Worm (Caenorhabditis elegans) whole organism, L3 larva: ENCODE results near the gene hgrs-1.
A peak's percentile ranks its signal among the peaks of the same experiment; 100 is the strongest.

ENCODE experiments used
- R02D3.7 ChIP-seq: fragments of 150-350 bp; optimal IDR thresholded peaks from 2 replicates; lab custom pipeline; 2014; ENCODE audit warnings: missing biosample characterization, missing genetic modification characterization
- ZK546.5 ChIP-seq: sonication (generic microtip); optimal IDR thresholded peaks from 2 replicates; lab custom pipeline; 2017; ENCODE audit warnings: missing biosample characterization, missing genetic modification characterization
- aly-2 ChIP-seq: fragments of 150-350 bp; optimal IDR thresholded peaks from 2 replicates; lab custom pipeline; 2014; ENCODE audit warnings: missing biosample characterization, missing genetic modification characterization
- ceh-28 ChIP-seq: fragments of 150-350 bp; optimal IDR thresholded peaks from 2 replicates; lab custom pipeline; 2014; ENCODE audit warnings: missing biosample characterization, missing genetic modification reagents, missing genetic modification characterization
- ceh-82 ChIP-seq: fragments of 150-350 bp; optimal IDR thresholded peaks from 2 replicates; lab custom pipeline; 2014; ENCODE audit warnings: missing biosample characterization, missing genetic modification characterization
- ceh-9 ChIP-seq: sonication (generic microtip); optimal IDR thresholded peaks from 2 replicates; lab custom pipeline; 2018; ENCODE audit warnings: missing biosample characterization, missing genetic modification characterization
- daf-12 ChIP-seq: fragments of 150-350 bp; optimal IDR thresholded peaks from 2 replicates; lab custom pipeline; 2014; ENCODE audit warnings: missing biosample characterization, missing genetic modification reagents, missing genetic modification characterization
- egl-27 ChIP-seq: sonication (generic microtip); optimal IDR thresholded peaks from 4 replicates; lab custom pipeline; 2017; ENCODE audit warnings: missing biosample characterization, missing genetic modification reagents, missing genetic modification characterization
- egl-5 ChIP-seq: fragments of 150-350 bp; optimal IDR thresholded peaks from 2 replicates; lab custom pipeline; 2017; ENCODE audit warnings: missing biosample characterization, missing genetic modification reagents, missing genetic modification characterization, inconsistent platforms
- elt-1 ChIP-seq: fragments of 150-350 bp; optimal IDR thresholded peaks from 2 replicates; lab custom pipeline; 2014; ENCODE audit warnings: missing biosample characterization, missing genetic modification characterization
- elt-2 ChIP-seq: sonication (generic microtip); optimal IDR thresholded peaks from 2 replicates; lab custom pipeline; 2016; ENCODE audit warnings: missing genetic modification reagents, mild to moderate bottlenecking, missing genetic modification characterization, missing compliant biosample characterization
- elt-3 ChIP-seq, 3 experiments: fragments of 150-350 bp in 1 of 3; sonication (generic microtip) in 2 of 3; optimal IDR thresholded peaks; 2 replicates in 2 of 3; 4 replicates in 1 of 3; lab custom pipeline; 2014 to 2017; ENCODE audit warnings: missing biosample characterization in 3 of 3, missing genetic modification characterization in 3 of 3
- eor-1 ChIP-seq, 2 experiments: fragments of 150-350 bp; optimal IDR thresholded peaks; 2 replicates each; lab custom pipeline; 2014 to 2018; ENCODE audit warnings: missing biosample characterization in 2 of 2, missing genetic modification characterization in 2 of 2
- fkh-10 ChIP-seq: sonication (generic microtip); optimal IDR thresholded peaks from 2 replicates; lab custom pipeline; 2017; ENCODE audit warnings: missing biosample characterization, missing genetic modification reagents, missing genetic modification characterization
- fkh-2 ChIP-seq: fragments of 150-350 bp; optimal IDR thresholded peaks from 2 replicates; lab custom pipeline; 2014; ENCODE audit warnings: missing biosample characterization, missing genetic modification reagents, missing genetic modification characterization
- fos-1 ChIP-seq: fragments of 150-350 bp; optimal IDR thresholded peaks from 2 replicates; lab custom pipeline; 2014; ENCODE audit warnings: missing biosample characterization, missing genetic modification characterization
- hmg-11 ChIP-seq: sonication (generic microtip); optimal IDR thresholded peaks from 2 replicates; lab custom pipeline; 2016; ENCODE audit warnings: missing genetic modification characterization, missing compliant biosample characterization
- jun-1 ChIP-seq: fragments of 150-350 bp; optimal IDR thresholded peaks from 2 replicates; lab custom pipeline; 2014; ENCODE audit warnings: missing biosample characterization, missing genetic modification reagents, missing genetic modification characterization
- lin-15B ChIP-seq: fragments of 150-350 bp; optimal IDR thresholded peaks from 2 replicates; lab custom pipeline; 2014; ENCODE audit warnings: missing biosample characterization, missing genetic modification characterization
- lin-39 ChIP-seq: fragments of 150-350 bp; optimal IDR thresholded peaks from 2 replicates; lab custom pipeline; 2018; ENCODE audit warnings: missing biosample characterization, missing genetic modification reagents, missing genetic modification characterization
- lsy-12 ChIP-seq: sonication (generic microtip); optimal IDR thresholded peaks from 2 replicates; lab custom pipeline; 2016; ENCODE audit warnings: mild to moderate bottlenecking, missing genetic modification characterization, missing compliant biosample characterization
- mdl-1 ChIP-seq: fragments of 150-350 bp; optimal IDR thresholded peaks from 2 replicates; lab custom pipeline; 2014; ENCODE audit warnings: missing biosample characterization, missing genetic modification characterization
- mml-1 ChIP-seq: fragments of 150-350 bp; sonication (generic microtip); optimal IDR thresholded peaks from 3 replicates; lab custom pipeline; 2014; ENCODE audit warnings: missing biosample characterization, missing genetic modification characterization
- nfya-1 ChIP-seq: sonication (generic microtip); optimal IDR thresholded peaks from 2 replicates; lab custom pipeline; 2017; ENCODE audit warnings: missing genetic modification characterization, mild to moderate bottlenecking, missing compliant biosample characterization, antibody characterized with exemption, moderate library complexity; ENCODE audit not compliant: insufficient read depth
- nhr-11 ChIP-seq: fragments of 150-350 bp; optimal IDR thresholded peaks from 2 replicates; lab custom pipeline; 2014; ENCODE audit warnings: missing biosample characterization, missing genetic modification characterization
- nhr-12 ChIP-seq: fragments of 150-350 bp; optimal IDR thresholded peaks from 2 replicates; lab custom pipeline; 2014; ENCODE audit warnings: missing biosample characterization, missing genetic modification characterization
- nhr-23 ChIP-seq: fragments of 150-350 bp; optimal IDR thresholded peaks from 2 replicates; lab custom pipeline; 2014; ENCODE audit warnings: missing biosample characterization, missing genetic modification reagents, missing genetic modification characterization
- nhr-237 ChIP-seq: fragments of 150-350 bp; optimal IDR thresholded peaks from 2 replicates; lab custom pipeline; 2014; ENCODE audit warnings: missing biosample characterization, missing genetic modification characterization
- nhr-25 ChIP-seq: sonication (generic microtip); optimal IDR thresholded peaks from 2 replicates; lab custom pipeline; 2017; ENCODE audit warnings: missing biosample characterization, missing genetic modification characterization
- nhr-28 ChIP-seq: fragments of 150-350 bp; optimal IDR thresholded peaks from 2 replicates; lab custom pipeline; 2014; ENCODE audit warnings: missing biosample characterization, missing genetic modification characterization
- nhr-76 ChIP-seq: fragments of 150-350 bp; sonication (generic microtip); optimal IDR thresholded peaks from 5 replicates; lab custom pipeline; 2014; ENCODE audit warnings: missing biosample characterization, missing genetic modification characterization
- pha-4 ChIP-seq: fragments of 150-350 bp; optimal IDR thresholded peaks from 2 replicates; lab custom pipeline; 2014; ENCODE audit warnings: missing biosample characterization, missing genetic modification reagents, missing genetic modification characterization
- pqm-1 ChIP-seq: fragments of 150-350 bp; optimal IDR thresholded peaks from 2 replicates; lab custom pipeline; 2017; ENCODE audit warnings: missing biosample characterization, missing genetic modification characterization, inconsistent platforms
- skn-1 ChIP-seq: fragments of 150-350 bp; optimal IDR thresholded peaks from 2 replicates; lab custom pipeline; 2014; ENCODE audit warnings: missing biosample characterization, missing genetic modification characterization
- snpc-4 ChIP-seq: fragments of 150-350 bp; optimal IDR thresholded peaks from 2 replicates; lab custom pipeline; 2014; ENCODE audit warnings: missing biosample characterization, missing genetic modification characterization
- tbx-2 ChIP-seq: sonication (generic microtip); optimal IDR thresholded peaks from 2 replicates; lab custom pipeline; 2016; ENCODE audit warnings: mild to moderate bottlenecking, missing genetic modification characterization, missing compliant biosample characterization
- unc-62 ChIP-seq: fragments of 150-350 bp; sonication (generic microtip); optimal IDR thresholded peaks from 4 replicates; lab custom pipeline; 2014; ENCODE audit warnings: missing biosample characterization, missing genetic modification reagents, missing genetic modification characterization
- ztf-11 ChIP-seq: fragments of 150-350 bp; optimal IDR thresholded peaks from 2 replicates; lab custom pipeline; 2014; ENCODE audit warnings: missing biosample characterization, missing genetic modification characterization
- ztf-4 ChIP-seq: fragments of 150-350 bp; optimal IDR thresholded peaks from 2 replicates; lab custom pipeline; 2014; ENCODE audit warnings: missing biosample characterization, missing genetic modification characterization

Gene hgrs-1

ce11 chrIV:8170264-8170663 is 35.6 kb downstream of the hgrs-1 start:
- no peak for TF ChIP-seq tbx-2 (tag; lab: Kevin White, UChicago)
- no peak for TF ChIP-seq nhr-28 (tag; lab: Kevin White, UChicago)
- no peak for TF ChIP-seq lin-15B (tag; lab: Kevin White, UChicago)
- TF ChIP-seq jun-1, result no peak
- no peak for TF ChIP-seq egl-5 (tag; lab: Kevin White, UChicago)
- TF ChIP-seq ceh-28 (tag; lab: Kevin White, UChicago), result peak; percentile 62
- no peak for TF ChIP-seq mml-1 (tag; lab: Kevin White, UChicago)
- peak; percentile 79 for TF ChIP-seq nhr-25
- no peak for TF ChIP-seq nhr-237 (tag; lab: Kevin White, UChicago)
- TF ChIP-seq nhr-76, result no peak
- no peak for TF ChIP-seq fkh-2 (tag; lab: Kevin White, UChicago)
- TF ChIP-seq eor-1 (tag; optimal IDR thresholded peaks at IDR 0.05; lab: Kevin White, UChicago), result no peak
- no peak for TF ChIP-seq aly-2
- no peak for TF ChIP-seq ceh-9 (tag; lab: Kevin White, UChicago)
- TF ChIP-seq mdl-1 (tag; lab: Kevin White, UChicago), result no peak
- no peak for TF ChIP-seq hmg-11 (tag; lab: Kevin White, UChicago)
- TF ChIP-seq daf-12 (tag; lab: Kevin White, UChicago), result no peak
- no peak for TF ChIP-seq fkh-10 (GFP tag; lab: Kevin White, UChicago)
- no peak for TF ChIP-seq pqm-1
- peak; percentile 90 for TF ChIP-seq nhr-23
- no peak for TF ChIP-seq elt-1
- no peak for TF ChIP-seq nfya-1
- TF ChIP-seq lin-39, result no peak
- no peak for TF ChIP-seq ztf-4 (tag; lab: Kevin White, UChicago)
- TF ChIP-seq skn-1 (tag; lab: Kevin White, UChicago), result no peak
- no peak for TF ChIP-seq unc-62 (GFP tag; lab: Kevin White, UChicago)
- no peak for TF ChIP-seq nhr-11 (tag; lab: Kevin White, UChicago)
- no peak for TF ChIP-seq fos-1 (tag; lab: Kevin White, UChicago)
- no peak for TF ChIP-seq nhr-12
- no peak for TF ChIP-seq ztf-11 (tag; lab: Kevin White, UChicago)
- TF ChIP-seq pha-4 (tag; lab: Kevin White, UChicago), result peak; percentile 89

DNA sequence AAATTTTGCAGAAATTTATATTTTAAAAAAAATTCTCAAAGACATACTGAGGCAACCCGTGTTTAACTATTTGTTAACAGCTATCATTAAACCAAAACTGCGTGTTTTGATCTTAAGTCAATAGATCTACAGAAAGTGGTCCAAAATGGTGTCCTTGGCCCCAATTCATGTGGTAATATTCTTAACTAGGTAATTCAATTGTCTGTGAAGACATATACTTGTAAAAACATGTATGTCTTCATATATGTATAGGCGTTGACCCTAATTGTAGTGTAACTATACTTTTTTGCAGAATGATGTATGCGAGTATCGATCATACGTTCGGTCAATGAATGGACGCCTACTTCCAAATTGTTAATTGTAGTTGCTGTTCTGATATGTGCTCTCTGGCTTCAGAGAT is 36.2 kb downstream of the hgrs-1 start, which contains the start of gene C07G1.15:
Gene C07G1.15, plus strand, starts transcription at position 301 of the 400 bp plus-strand sequence.
- TF ChIP-seq nhr-76, result no peak
- TF ChIP-seq ceh-9 (tag; lab: Kevin White, UChicago), result no peak
- TF ChIP-seq lin-39, result no peak
- TF ChIP-seq snpc-4, result no peak

ce11 chrIV:8168660-8169059 is 37.2 kb downstream of the hgrs-1 start, which contains the start of gene clec-52:
Gene clec-52 (minus strand): TSS chrIV:8168760.
- TF ChIP-seq elt-2 (tag; lab: Kevin White, UChicago) (peak; percentile 23), aly-2 (no peak), ceh-82 (tag; lab: Kevin White, UChicago) (no peak), nhr-76 (no peak)

ce11 chrIV:8165950-8166349 is 39.9 kb downstream of the hgrs-1 start, which contains the start of gene B0218.7:
Gene B0218.7 (minus strand): TSS chrIV:8166050.
- TF ChIP-seq ZK546.5, result no peak
- no peak for TF ChIP-seq pqm-1
- TF ChIP-seq hmg-11 (tag; lab: Kevin White, UChicago), result no peak
- TF ChIP-seq jun-1, result no peak
- TF ChIP-seq aly-2, result no peak
- no peak for TF ChIP-seq tbx-2 (tag; lab: Kevin White, UChicago)
- no peak for TF ChIP-seq ztf-4 (tag; lab: Kevin White, UChicago)
- no peak for TF ChIP-seq mml-1 (tag; lab: Kevin White, UChicago)
- no peak for TF ChIP-seq R02D3.7 (tag; lab: Kevin White, UChicago)
- no peak for TF ChIP-seq lsy-12 (tag; lab: Kevin White, UChicago)
- TF ChIP-seq ceh-82 (tag; lab: Kevin White, UChicago), result no peak
- TF ChIP-seq unc-62 (GFP tag; lab: Kevin White, UChicago), result no peak
- no peak for TF ChIP-seq skn-1 (tag; lab: Kevin White, UChicago)
- TF ChIP-seq egl-27 (tag; lab: Kevin White, UChicago), result no peak
- TF ChIP-seq elt-3 (tag; optimal IDR thresholded peaks at IDR 0.05; lab: Kevin White, UChicago), result no peak
- no peak for TF ChIP-seq mdl-1 (tag; lab: Kevin White, UChicago)
- TF ChIP-seq nhr-76, result no peak
